Fruit fly (Drosophila melanogaster): ENCODE results near the gene CG7214.
"Not testable (repeated sequence)": the region's sequence is repeated elsewhere in the genome, so short reads cannot be mapped to it uniquely, and the experiment has no call there.

DNA sequence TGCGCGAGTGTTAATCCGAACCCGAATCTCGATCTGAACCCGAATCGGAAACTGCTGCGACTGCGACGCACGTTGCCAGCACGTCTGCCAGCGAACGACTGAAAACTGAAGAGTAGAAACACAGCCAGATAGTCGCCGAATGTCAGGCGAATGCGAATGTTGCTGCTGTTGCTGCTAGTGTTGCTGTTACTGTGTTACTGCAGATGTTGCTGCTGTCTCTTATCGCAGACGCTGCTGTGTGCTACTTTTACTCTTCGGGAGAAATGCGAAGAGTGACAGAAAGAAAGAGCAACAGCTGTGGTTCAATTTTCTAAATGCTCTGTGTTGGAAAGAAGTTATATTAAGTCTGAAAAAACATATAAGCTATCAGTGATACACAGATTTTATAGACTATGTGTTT is 5.9 kb downstream of the CG7214 start, which contains the start of gene CG31904:
- not testable (repeated sequence) for TF ChIP-seq kay (GFP tag; ENCODE audit: borderline replicate concordance); CG33017 (tag; optimal IDR thresholded peaks at IDR 0.05); CG7045 (GFP tag; optimal IDR thresholded peaks at IDR 0.05)

Measured in whole organism, adult.